Fruit fly (Drosophila melanogaster): ENCODE measurements around the gene CG8757.

DNA sequence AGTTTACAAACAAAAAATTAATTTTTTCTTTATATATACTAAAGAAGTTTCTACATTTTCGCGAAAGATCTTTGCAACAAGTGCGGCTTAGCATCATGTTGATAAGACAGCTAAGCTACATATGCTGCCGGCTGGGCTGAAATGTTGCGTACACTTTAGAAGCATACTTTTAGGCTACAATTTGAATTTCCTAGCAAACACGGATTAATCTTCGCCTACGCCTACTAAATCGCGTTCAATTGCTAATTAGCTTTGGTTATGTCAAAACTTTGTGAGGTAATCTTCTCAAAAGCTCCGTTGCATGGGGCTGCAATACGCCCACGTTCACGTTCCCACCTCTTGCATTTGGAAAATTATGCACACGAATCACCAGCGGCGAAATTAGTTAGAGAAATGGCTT lies 34.9 kb upstream of the CG8757 start:
- TF ChIP-seq CG11902 (GFP tag; optimal IDR thresholded peaks at IDR 0.05) (no peak), CG6163 (GFP tag; IDR thresholded peaks at IDR 0.05) (no peak), salr (GFP tag; optimal IDR thresholded peaks at IDR 0.05) (no peak), OdsH (GFP tag; optimal IDR thresholded peaks at IDR 0.05) (no peak)

Measured in whole organism, prepupa.